Worm (Caenorhabditis elegans) whole organism, midembryonic: Measurements from ENCODE around the gene mrck-1.

Experiments used
- T22C8.4 ChIP-seq: fragments of 200-800 bp; sonication (Bioruptor generic); IDR thresholded peaks from 2 replicates; pipeline ENCODE4 v1.3.6; 2022; ENCODE audit warnings: missing genetic modification characterization, missing compliant biosample characterization
- cog-1 ChIP-seq: sonication (generic microtip); optimal IDR thresholded peaks from 2 replicates; lab custom pipeline; 2016; ENCODE audit warnings: missing genetic modification characterization, missing compliant biosample characterization
- flt-1 ChIP-seq: fragments of 200-800 bp; sonication (Bioruptor generic); IDR thresholded peaks from 2 replicates; pipeline ENCODE4 v1.3.6; 2022; ENCODE audit warnings: missing genetic modification characterization, missing compliant biosample characterization
- klf-2 ChIP-seq: fragments of 200-800 bp; sonication (Bioruptor generic); conservative IDR thresholded peaks from 2 replicates; pipeline ENCODE4 v1.3.6; 2022; ENCODE audit warnings: missing genetic modification reagents, missing genetic modification characterization, missing compliant biosample characterization
- ref-1 ChIP-seq: fragments of 200-800 bp; sonication (Bioruptor generic); conservative IDR thresholded peaks from 2 replicates; pipeline ENCODE4 v1.3.6; 2022; ENCODE audit warnings: missing genetic modification reagents, missing genetic modification characterization, missing compliant biosample characterization
- ztf-23 ChIP-seq: fragments of 200-800 bp; sonication (Bioruptor generic); IDR thresholded peaks from 2 replicates; pipeline ENCODE4 v1.3.6; 2022; ENCODE audit warnings: missing genetic modification reagents, missing genetic modification characterization, missing compliant biosample characterization
- ztf-29 ChIP-seq: fragments of 200-800 bp; sonication (Bioruptor generic); IDR thresholded peaks from 2 replicates; pipeline ENCODE4 v1.3.6; 2022; ENCODE audit warnings: missing genetic modification reagents, missing genetic modification characterization, missing compliant biosample characterization

- no peak for TF ChIP-seq ref-1 (GFP tag; lab: Robert Waterston, UW)
- no peak for TF ChIP-seq flt-1 (GFP tag; lab: Robert Waterston, UW)
- TF ChIP-seq ztf-29 (GFP tag; lab: Robert Waterston, UW) = no peak
- TF ChIP-seq T22C8.4 (GFP tag; lab: Robert Waterston, UW) = no peak
- TF ChIP-seq cog-1 (tag; lab: Kevin White, UChicago) = no peak
- no peak for TF ChIP-seq ztf-23 (GFP tag; lab: Robert Waterston, UW)
- no peak for TF ChIP-seq klf-2 (GFP tag; lab: Robert Waterston, UW)
These were observed 36.4 kb upstream of the mrck-1 start, which contains the start of gene sago-1 for ce11 chrV:6303471-6303870.
